Worm (Caenorhabditis elegans) whole organism, late embryonic: ENCODE data around the gene cdka-1.

Experiments used
- ets-4 ChIP-seq: sonication (generic microtip); optimal IDR thresholded peaks from 2 replicates; lab custom pipeline; 2016; ENCODE audit warnings: missing genetic modification characterization, missing compliant biosample characterization
- hlh-30 ChIP-seq: sonication (generic microtip); optimal IDR thresholded peaks from 2 replicates; lab custom pipeline; 2017; ENCODE audit warnings: antibody characterized with exemption, missing genetic modification characterization, missing compliant biosample characterization; ENCODE audit not compliant: insufficient read depth
- nhr-11 ChIP-seq: fragments of 150-350 bp; optimal IDR thresholded peaks from 2 replicates; lab custom pipeline; 2014; ENCODE audit warnings: missing biosample characterization, missing genetic modification characterization
- pag-3 ChIP-seq: sonication (generic microtip); optimal IDR thresholded peaks from 2 replicates; lab custom pipeline; 2016; ENCODE audit warnings: missing compliant biosample characterization, missing genetic modification characterization, borderline replicate concordance

DNA sequence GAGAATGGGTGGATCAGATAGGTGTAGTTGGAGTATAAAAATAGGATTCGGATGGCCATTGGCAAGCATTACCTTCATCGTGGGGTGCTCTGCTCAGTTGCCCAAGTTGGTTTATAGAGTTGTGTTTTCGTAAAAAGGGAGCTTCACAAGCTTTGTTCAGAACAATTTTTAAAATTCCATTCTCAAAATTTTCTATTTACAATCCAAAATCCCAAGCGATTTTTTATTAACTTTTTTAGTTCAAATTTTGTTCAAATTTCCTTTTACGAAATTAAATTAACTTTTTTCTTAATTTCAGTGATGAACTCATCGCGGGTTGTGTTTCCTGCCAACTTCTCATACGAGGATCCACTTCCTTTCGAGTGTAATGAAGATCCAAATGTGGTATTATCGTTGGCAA lies 18.9 kb downstream of the cdka-1 start, which contains the start of gene srg-10:
- TF ChIP-seq ets-4 (no peak), pag-3 (tag; lab: Kevin White, UChicago) (no peak), nhr-11 (tag; lab: Kevin White, UChicago) (no peak), hlh-30 (tag; lab: Kevin White, UChicago) (no peak)
